Worm (Caenorhabditis elegans): Measurements from ENCODE around the gene mak-2.
A peak's percentile ranks its signal among the peaks of the same experiment; 100 is the strongest.

mak-2 gene

DNA sequence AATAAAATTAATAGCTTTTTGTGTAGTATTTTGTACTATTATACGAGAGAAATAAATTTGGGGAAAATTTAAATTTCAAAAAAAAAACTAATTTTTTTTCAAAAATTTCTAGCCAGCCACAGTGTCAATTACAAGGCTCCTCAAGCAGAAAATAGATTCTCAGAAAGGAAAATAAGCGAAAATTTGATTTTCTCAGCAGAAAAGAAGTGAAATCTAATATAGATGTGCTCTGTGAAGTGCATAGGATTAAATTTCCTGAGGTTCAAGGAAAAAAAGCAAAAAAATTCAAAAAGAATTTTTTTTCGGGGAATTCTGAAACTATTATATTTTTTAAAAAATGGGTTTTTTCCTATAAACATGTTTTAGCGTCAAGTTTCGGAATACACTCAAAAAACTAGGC lies 42.4 kb downstream of the mak-2 start:
- TF ChIP-seq zag-1 (tag; optimal IDR thresholded peaks at IDR 0.05) (no peak), C04F5.9 (tag; optimal IDR thresholded peaks at IDR 0.05) (no peak), ces-1 (GFP tag; optimal IDR thresholded peaks at IDR 0.05) (peak; percentile 64), xbp-1 (tag; optimal IDR thresholded peaks at IDR 0.05) (no peak), fkh-10 (GFP tag; optimal IDR thresholded peaks at IDR 0.05) (peak; percentile 88), lin-14 (GFP tag; optimal IDR thresholded peaks at IDR 0.05) (peak; percentile 42), pqm-1 (tag; optimal IDR thresholded peaks at IDR 0.05) (no peak), irx-1 (tag; optimal IDR thresholded peaks at IDR 0.05) (peak; percentile 8), nhr-47 (tag; optimal IDR thresholded peaks at IDR 0.05) (peak; percentile 1), fkh-8 (tag; optimal IDR thresholded peaks at IDR 0.05) (peak; percentile 28), nhr-20 (tag; optimal IDR thresholded peaks at IDR 0.05) (no peak), nhr-71 (tag; optimal IDR thresholded peaks at IDR 0.05) (peak; percentile 44), lin-35 (GFP tag; optimal IDR thresholded peaks at IDR 0.05) (no peak)

DNA sequence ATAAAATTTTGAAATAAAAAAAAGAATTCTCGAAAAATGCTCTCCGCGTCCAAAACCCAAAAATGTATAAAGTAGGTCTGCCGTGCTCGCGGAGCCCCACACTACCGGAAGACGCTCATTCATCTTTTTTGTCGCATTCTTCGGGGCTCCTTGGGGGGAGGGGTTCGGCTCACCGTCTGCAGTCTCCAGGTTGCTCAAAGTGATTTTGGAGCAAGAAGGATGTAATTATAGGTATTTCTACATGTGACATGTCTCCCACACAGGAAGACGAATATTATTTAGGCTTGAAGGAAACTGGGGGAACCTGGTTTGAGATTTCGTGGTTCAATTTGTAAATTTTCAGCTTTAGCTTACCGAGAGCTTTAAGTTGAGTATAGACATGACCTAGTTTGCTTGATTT lies 50.6 kb downstream of the mak-2 start, which contains the start of gene F58H7.1:
Gene F58H7.1 (minus strand): TSS at position 101 of the 400 bp plus-strand sequence.
- TF ChIP-seq sox-4 (tag; optimal IDR thresholded peaks at IDR 0.05) (no peak), fkh-8 (tag; optimal IDR thresholded peaks at IDR 0.05) (peak; percentile 27), skn-1 (tag; optimal IDR thresholded peaks at IDR 0.05) (no peak), pqm-1 (tag; optimal IDR thresholded peaks at IDR 0.05) (no peak)
